Fruit fly (Drosophila melanogaster) whole organism, prepupa: ENCODE data around the gene CG14120.

Experiments
- Blimp-1 ChIP-seq: fragments of 200-800 bp; sonication (Bioruptor generic); optimal IDR thresholded peaks from 3 replicates; lab custom pipeline; 2017; ENCODE audit warnings: missing biosample characterization, missing genetic modification characterization, mild to moderate bottlenecking, moderate library complexity, missing genetic modification reagents
- CG10669 ChIP-seq: fragments of 200-800 bp; sonication (Bioruptor generic); optimal IDR thresholded peaks from 3 replicates; lab custom pipeline; 2018; ENCODE audit warnings: missing biosample characterization, mild to moderate bottlenecking, missing genetic modification characterization, moderate library complexity
- CG4318 ChIP-seq: fragments of 200-800 bp; sonication (Bioruptor generic); optimal IDR thresholded peaks from 3 replicates; lab custom pipeline; 2017; ENCODE audit warnings: missing biosample characterization, mild to moderate bottlenecking, missing genetic modification characterization
- CG6163 ChIP-seq: fragments of 200-800 bp; sonication (Bioruptor generic); IDR thresholded peaks from 3 replicates; pipeline ENCODE4 v1.3.6; 2022; ENCODE audit warnings: missing biosample characterization, missing genetic modification characterization
- CG8119 ChIP-seq: fragments of 200-800 bp; sonication (Bioruptor generic); IDR thresholded peaks from 3 replicates; pipeline ENCODE4 v1.3.6; 2022; ENCODE audit warnings: missing biosample characterization, missing genetic modification characterization
- CG8632 ChIP-seq: fragments of 200-800 bp; sonication (Bioruptor generic); optimal IDR thresholded peaks from 3 replicates; lab custom pipeline; 2016; ENCODE audit warnings: missing biosample characterization, missing genetic modification characterization
- Eip75B ChIP-seq: fragments of 200-800 bp; sonication (Bioruptor generic); optimal IDR thresholded peaks from 3 replicates; lab custom pipeline; 2016; ENCODE audit warnings: missing biosample characterization, missing genetic modification characterization
- Smox ChIP-seq: fragments of 200-800 bp; sonication (Bioruptor generic); optimal IDR thresholded peaks from 3 replicates; lab custom pipeline; 2016; ENCODE audit warnings: missing biosample characterization, missing genetic modification characterization
- Sox102F ChIP-seq: fragments of 200-800 bp; sonication (Bioruptor generic); optimal IDR thresholded peaks from 2 replicates; lab custom pipeline; 2016; ENCODE audit warnings: missing biosample characterization, mild to moderate bottlenecking, missing genetic modification characterization
- Sox15 ChIP-seq: fragments of 200-800 bp; sonication (Bioruptor generic); optimal IDR thresholded peaks from 3 replicates; lab custom pipeline; 2016; ENCODE audit warnings: missing biosample characterization, missing genetic modification characterization
- acj6 ChIP-seq: fragments of 200-800 bp; sonication (Bioruptor generic); optimal IDR thresholded peaks from 3 replicates; lab custom pipeline; 2016; ENCODE audit warnings: missing biosample characterization, missing genetic modification characterization
- cyc ChIP-seq: fragments of 200-800 bp; sonication (Bioruptor generic); optimal IDR thresholded peaks from 3 replicates; lab custom pipeline; 2016; ENCODE audit warnings: missing biosample characterization, missing genetic modification characterization
- net ChIP-seq: fragments of 200-800 bp; sonication (Bioruptor generic); optimal IDR thresholded peaks from 3 replicates; lab custom pipeline; 2016; ENCODE audit warnings: missing biosample characterization, missing genetic modification characterization
- vri ChIP-seq: fragments of 200-800 bp; sonication (Bioruptor generic); optimal IDR thresholded peaks from 3 replicates; lab custom pipeline; 2016; ENCODE audit warnings: missing biosample characterization, mild to moderate bottlenecking, missing genetic modification characterization

dm6 chr3L:12902579-12903228 is 17.9 kb downstream of the CG14120 start, which contains the start of gene CG12520:
- TF ChIP-seq Sox102F (GFP tag; lab: Kevin White, UChicago) (no peak), CG8632 (no peak), Sox15 (no peak), CG10669 (GFP tag; lab: Kevin White, UChicago) (no peak), CG4318 (GFP tag; lab: Kevin White, UChicago) (no peak), net (GFP tag; lab: Kevin White, UChicago) (no peak), CG8119 (GFP tag; lab: Robert Waterston, UW) (no peak), acj6 (GFP tag; lab: Kevin White, UChicago) (no peak), vri (peak; percentile 47), Smox (GFP tag; lab: Kevin White, UChicago) (no peak), cyc (GFP tag; lab: Kevin White, UChicago) (no peak), CG6163 (no peak), Eip75B (no peak), Blimp-1 (GFP tag; lab: Kevin White, UChicago) (no peak)
